Worm (Caenorhabditis elegans) whole organism, L4/young adult: ENCODE data around the gene T25E12.14.

ENCODE experiments used
- W03F9.2 ChIP-seq: fragments of 150-350 bp; optimal IDR thresholded peaks from 2 replicates; lab custom pipeline; 2014; ENCODE audit warnings: missing biosample characterization, missing genetic modification characterization
- dao-5 ChIP-seq: sonication (generic microtip); optimal IDR thresholded peaks from 2 replicates; lab custom pipeline; 2016; ENCODE audit warnings: missing genotype, missing genetic modification characterization, moderate library complexity, missing compliant biosample characterization
- him-1 ChIP-seq: sonication (generic microtip); optimal IDR thresholded peaks from 2 replicates; lab custom pipeline; 2016; ENCODE audit warnings: missing genotype, missing genetic modification reagents, missing genetic modification characterization, missing compliant biosample characterization

- no peak for TF ChIP-seq him-1 (tag; lab: Kevin White, UChicago)
- TF ChIP-seq dao-5 (tag; lab: Kevin White, UChicago) = no peak
- no peak for TF ChIP-seq W03F9.2 (tag; lab: Kevin White, UChicago)
Observed at ce11 chrV:16733681-16734080, 6.7 kb downstream of the T25E12.14 start, which contains the start of gene T25E12.16.
